Fruit fly (Drosophila melanogaster): Measurements from ENCODE around the gene CG5653.

CG5653 gene

DNA sequence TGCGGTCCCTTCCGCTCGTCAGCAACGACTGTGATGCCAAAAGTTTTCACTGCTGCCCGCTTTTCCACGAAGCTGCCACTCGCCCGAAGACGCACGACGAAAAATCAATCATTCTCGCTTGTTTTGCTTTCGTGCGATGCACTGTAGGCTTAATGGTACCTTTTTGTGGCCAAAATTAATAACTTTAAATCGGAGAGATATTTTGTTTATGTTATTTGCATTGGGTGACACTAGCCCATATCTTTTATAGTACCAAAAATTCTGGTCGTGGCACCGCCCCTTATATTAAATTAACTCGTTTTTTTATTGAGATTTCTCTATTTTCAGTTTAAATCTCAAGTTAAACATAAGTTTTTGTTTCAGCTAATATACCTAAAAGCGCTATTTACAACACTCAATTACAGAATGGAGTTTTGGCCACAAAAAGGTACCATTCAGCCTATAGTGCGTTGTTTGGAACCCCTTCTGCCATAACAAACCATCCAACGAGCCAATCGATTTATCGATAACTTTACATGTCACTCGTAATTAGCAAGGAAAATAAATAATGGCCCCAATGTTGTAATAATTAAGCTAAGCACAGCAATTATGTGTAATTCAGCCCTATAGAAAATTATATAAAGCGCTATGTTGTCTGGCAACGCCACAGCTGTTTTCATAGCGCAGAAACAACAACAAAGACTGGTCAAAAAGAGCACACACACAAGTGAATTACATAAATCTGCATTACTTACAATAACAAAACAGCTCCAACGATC is 12.8 kb downstream of the CG5653 start (continued):
- no peak for TF ChIP-seq CG17328 (GFP tag; IDR thresholded peaks at IDR 0.05)
- peak; percentile 33; the same call in 1 of the 3 replicates for TF ChIP-seq CG7357 (GFP tag; IDR thresholded peaks at IDR 0.05)
- no peak for TF ChIP-seq CG1792 (GFP tag; optimal IDR thresholded peaks at IDR 0.05)
- TF ChIP-seq dimm (GFP tag; IDR thresholded peaks at IDR 0.05) = no peak
- no peak for TF ChIP-seq CkIIα-i1 (GFP tag; IDR thresholded peaks at IDR 0.05)
- peak; percentile 76 for TF ChIP-seq nmo (GFP tag; optimal IDR thresholded peaks at IDR 0.05)
- no peak for TF ChIP-seq prd (optimal IDR thresholded peaks at IDR 0.05)
- TF ChIP-seq prd (GFP tag; IDR thresholded peaks at IDR 0.05) = peak; percentile 40; the same call in 1 of the 3 replicates
- TF ChIP-seq Bdp1 (GFP tag; optimal IDR thresholded peaks at IDR 0.05) = no peak
- TF ChIP-seq CG5953 (GFP tag; IDR thresholded peaks at IDR 0.05) = no peak
- TF ChIP-seq fd96Cb (tag; optimal IDR thresholded peaks at IDR 0.05) = peak; percentile 55
- TF ChIP-seq Xbp1 (GFP tag; optimal IDR thresholded peaks at IDR 0.05) = peak; percentile 42
- TF ChIP-seq stc (GFP tag; IDR thresholded peaks at IDR 0.05) = no peak
- peak; percentile 74 for TF ChIP-seq Dek (tag; optimal IDR thresholded peaks at IDR 0.05)
- no peak for TF ChIP-seq CG11696 (GFP tag; IDR thresholded peaks at IDR 0.05)
- TF ChIP-seq CG3163 (GFP tag; optimal IDR thresholded peaks at IDR 0.05) = no peak
- peak; percentile 68 for TF ChIP-seq Asciz (GFP tag; optimal IDR thresholded peaks at IDR 0.05)
- no peak for TF ChIP-seq Neu2 (GFP tag; optimal IDR thresholded peaks at IDR 0.05; ENCODE audit: borderline replicate concordance)
- no peak for TF ChIP-seq CG9797 (GFP tag; optimal IDR thresholded peaks at IDR 0.05)
- TF ChIP-seq CG6813 (GFP tag; optimal IDR thresholded peaks at IDR 0.05) = peak; percentile 69
- peak; percentile 58 for TF ChIP-seq CG10543 (GFP tag; optimal IDR thresholded peaks at IDR 0.05)
- TF ChIP-seq Aef1 (GFP tag; IDR thresholded peaks at IDR 0.05) = no peak
- TF ChIP-seq Max (GFP tag; optimal IDR thresholded peaks at IDR 0.05) = peak; percentile 54
- TF ChIP-seq sqz (GFP tag; optimal IDR thresholded peaks at IDR 0.05) = peak; percentile 54
- TF ChIP-seq CG18764 (GFP tag; optimal IDR thresholded peaks at IDR 0.05) = peak; percentile 22
- no peak for TF ChIP-seq ro (GFP tag; IDR thresholded peaks at IDR 0.05)
- TF ChIP-seq CG4707 (GFP tag; optimal IDR thresholded peaks at IDR 0.05) = peak; percentile 96
- no peak for TF ChIP-seq CG31365 (tag; optimal IDR thresholded peaks at IDR 0.05)
- peak; percentile 14; the same call in 1 of the 2 replicates for TF ChIP-seq vvl (GFP tag; IDR thresholded peaks at IDR 0.05)
- TF ChIP-seq CG7372 (GFP tag; IDR thresholded peaks at IDR 0.05) = no peak
- TF ChIP-seq sim (GFP tag; IDR thresholded peaks at IDR 0.05) = no peak
- TF ChIP-seq CG14014 (GFP tag; IDR thresholded peaks at IDR 0.05) = peak; percentile 30; the same call in 1 of the 2 replicates
- TF ChIP-seq zf30C (GFP tag; optimal IDR thresholded peaks at IDR 0.05) = no peak
- TF ChIP-seq tna (GFP tag; IDR thresholded peaks at IDR 0.05; ENCODE audit: partially characterized antibody) = no peak
- TF ChIP-seq BEAF-32 (GFP tag; optimal IDR thresholded peaks at IDR 0.05) = peak; percentile 34
- no peak for TF ChIP-seq lbe (GFP tag; optimal IDR thresholded peaks at IDR 0.05)
- TF ChIP-seq CG10959 (GFP tag; IDR thresholded peaks at IDR 0.05) = no peak
- peak; percentile 82 for TF ChIP-seq Med (GFP tag)
- peak; percentile 23; the same call in 2 of the 3 replicates for TF ChIP-seq croc (GFP tag; conservative IDR thresholded peaks at IDR 0.05)
- TF ChIP-seq Hsf (GFP tag; optimal IDR thresholded peaks at IDR 0.05) = peak; percentile 52
- no peak for TF ChIP-seq Optix (GFP tag; IDR thresholded peaks at IDR 0.05)
- peak; percentile 57 to 99 for TF ChIP-seq Pdp1 (GFP tag; optimal IDR thresholded peaks at IDR 0.05)
- TF ChIP-seq CG2875 (GFP tag; optimal IDR thresholded peaks at IDR 0.05) = peak; percentile 65
- TF ChIP-seq sens-2 (GFP tag; IDR thresholded peaks at IDR 0.05) = no peak; the same call in 1 of the 2 replicates
- TF ChIP-seq mirr (GFP tag; optimal IDR thresholded peaks at IDR 0.05) = no peak
- TF ChIP-seq hbn (GFP tag; IDR thresholded peaks at IDR 0.05; ENCODE audit: partially characterized antibody) = no peak
- peak in 1 of 2 experiments; percentile 19 for TF ChIP-seq insv (GFP tag; optimal IDR thresholded peaks at IDR 0.05)
- TF ChIP-seq sima (GFP tag; optimal IDR thresholded peaks at IDR 0.05) = no peak
- TF ChIP-seq tx (GFP tag; optimal IDR thresholded peaks at IDR 0.05) = peak; percentile 50
- peak; percentile 24 for TF ChIP-seq CG13775 (GFP tag; optimal IDR thresholded peaks at IDR 0.05)
